Fruit fly (Drosophila melanogaster) whole organism, embryonic: ENCODE measurements around the gene Dus1.

Experiments used
- Atf-2 ChIP-seq: fragments of 200-800 bp; sonication (Bioruptor generic); optimal IDR thresholded peaks from 2 replicates; lab custom pipeline; 2016; ENCODE audit warnings: missing biosample characterization, missing genetic modification characterization
- CG1024 ChIP-seq: fragments of 200-800 bp; sonication (Bioruptor generic); IDR thresholded peaks from 2 replicates; pipeline ENCODE4 v1.3.6; 2022; ENCODE audit warnings: missing biosample characterization, missing genetic modification characterization
- CG11093 ChIP-seq: fragments of 200-800 bp; sonication (Bioruptor generic); IDR thresholded peaks from 3 replicates; pipeline ENCODE4 v1.3.6; 2022; ENCODE audit warnings: missing biosample characterization, missing genetic modification characterization
- CG11504 ChIP-seq: fragments of 200-800 bp; sonication (Bioruptor generic); optimal IDR thresholded peaks from 3 replicates; lab custom pipeline; 2019; ENCODE audit warnings: missing biosample characterization, mild to moderate bottlenecking, missing genetic modification characterization, moderate library complexity
- CG12744 ChIP-seq: fragments of 200-800 bp; sonication (Bioruptor generic); optimal IDR thresholded peaks from 2 replicates; lab custom pipeline; 2016; ENCODE audit warnings: missing biosample characterization, missing genetic modification characterization
- CG13123 ChIP-seq: fragments of 200-800 bp; sonication (Bioruptor generic); optimal IDR thresholded peaks from 2 replicates; lab custom pipeline; 2016; ENCODE audit warnings: missing biosample characterization, missing genetic modification characterization
- CG14014 ChIP-seq: fragments of 200-800 bp; sonication (Bioruptor generic); IDR thresholded peaks from 2 replicates; pipeline ENCODE4 v1.3.6; 2022; ENCODE audit warnings: missing biosample characterization, missing genetic modification characterization
- CG15269 ChIP-seq: fragments of 200-800 bp; sonication (Bioruptor generic); optimal IDR thresholded peaks from 2 replicates; lab custom pipeline; 2018; ENCODE audit warnings: missing biosample characterization, mild to moderate bottlenecking, missing genetic modification characterization, moderate library complexity
- CG16813 ChIP-seq: fragments of 200-800 bp; sonication (Bioruptor generic); IDR thresholded peaks from 3 replicates; pipeline ENCODE4 v1.3.6; 2022; ENCODE audit warnings: missing biosample characterization, missing genetic modification characterization; ENCODE audit not compliant: partially characterized antibody
- CG1792 ChIP-seq: fragments of 200-800 bp; sonication (Bioruptor generic); optimal IDR thresholded peaks from 2 replicates; lab custom pipeline; 2016; ENCODE audit warnings: missing biosample characterization, missing genetic modification characterization
- CG31365 ChIP-seq: fragments of 200-800 bp; sonication (Bioruptor generic); optimal IDR thresholded peaks from 2 replicates; lab custom pipeline; 2018; ENCODE audit warnings: missing biosample characterization, mild to moderate bottlenecking, missing genetic modification characterization
- CG33557 ChIP-seq: fragments of 200-800 bp; sonication (Bioruptor generic); optimal IDR thresholded peaks from 2 replicates; lab custom pipeline; 2019; ENCODE audit warnings: missing biosample characterization, mild to moderate bottlenecking, missing genetic modification characterization, moderate library complexity
- CG34376 ChIP-seq: fragments of 200-800 bp; sonication (Bioruptor generic); optimal IDR thresholded peaks from 2 replicates; lab custom pipeline; 2018; ENCODE audit warnings: missing biosample characterization, mild to moderate bottlenecking, missing genetic modification characterization
- CG4730 ChIP-seq: fragments of 200-800 bp; sonication (Bioruptor generic); IDR thresholded peaks from 2 replicates; pipeline ENCODE4 v1.3.6; 2022; ENCODE audit warnings: missing biosample characterization, missing genetic modification characterization
- CG6175 ChIP-seq: fragments of 200-800 bp; sonication (Bioruptor generic); IDR thresholded peaks from 3 replicates; pipeline ENCODE4 v1.3.6; 2022; ENCODE audit warnings: missing biosample characterization, missing genetic modification characterization
- CG6689 ChIP-seq: fragments of 200-800 bp; sonication (Bioruptor generic); IDR thresholded peaks from 2 replicates; pipeline ENCODE4 v1.3.6; 2022; ENCODE audit warnings: missing biosample characterization, missing genetic modification characterization
- CG8359 ChIP-seq: fragments of 200-800 bp; sonication (Bioruptor generic); optimal IDR thresholded peaks from 2 replicates; lab custom pipeline; 2017; ENCODE audit warnings: missing biosample characterization, mild to moderate bottlenecking, missing genetic modification characterization, borderline replicate concordance
- CG8924 ChIP-seq: fragments of 200-800 bp; optimal IDR thresholded peaks from 3 replicates; lab custom pipeline; 2019; ENCODE audit warnings: missing biosample characterization, mild to moderate bottlenecking, missing genetic modification characterization, moderate library complexity
- CG9215 ChIP-seq: fragments of 200-800 bp; sonication (Bioruptor generic); IDR thresholded peaks from 2 replicates; pipeline ENCODE4 v1.3.6; 2022; ENCODE audit warnings: missing biosample characterization, missing genetic modification characterization
- Chrac-16 ChIP-seq: fragments of 200-800 bp; sonication (Bioruptor generic); optimal IDR thresholded peaks from 3 replicates; lab custom pipeline; 2016; ENCODE audit warnings: missing biosample characterization, missing genetic modification characterization
- D19A ChIP-seq: fragments of 200-800 bp; optimal IDR thresholded peaks from 3 replicates; lab custom pipeline; 2019; ENCODE audit warnings: missing biosample characterization, mild to moderate bottlenecking, missing genetic modification characterization, moderate library complexity
- Dfd ChIP-seq, 2 experiments: fragments of >200 bp; optimal IDR thresholded peaks; 2 replicates each; lab custom pipeline; 2017; ENCODE audit warnings: missing biosample characterization in 2 of 2, missing genetic modification characterization in 2 of 2
- Eip74EF ChIP-seq, 2 experiments: fragments of 200-800 bp in 1 of 2; fragments of >200 bp in 1 of 2; sonication (Bioruptor generic) in 1 of 2; optimal IDR thresholded peaks; 2 replicates each; lab custom pipeline; 2017 to 2019; ENCODE audit warnings: missing biosample characterization in 2 of 2, missing genetic modification characterization in 2 of 2, mild to moderate bottlenecking in 1 of 2, moderate library complexity in 1 of 2
- HLH4C ChIP-seq: fragments of 200-800 bp; sonication (Bioruptor generic); IDR thresholded peaks from 3 replicates; pipeline ENCODE4 v1.3.6; 2022; ENCODE audit warnings: missing biosample characterization, missing genetic modification characterization; ENCODE audit not compliant: partially characterized antibody
- Hmx ChIP-seq: fragments of 200-800 bp; sonication (Bioruptor generic); optimal IDR thresholded peaks from 2 replicates; lab custom pipeline; 2016; ENCODE audit warnings: missing biosample characterization, missing genetic modification characterization
- Kr ChIP-seq: fragments of 200-800 bp; sonication (Bioruptor generic); optimal IDR thresholded peaks from 2 replicates; lab custom pipeline; 2017; ENCODE audit warnings: missing biosample characterization, mild to moderate bottlenecking, missing genetic modification characterization
- MBD-R2 ChIP-seq: fragments of 200-800 bp; sonication (Bioruptor generic); IDR thresholded peaks from 2 replicates; pipeline ENCODE4 v1.3.6; 2022; ENCODE audit warnings: missing biosample characterization, missing genetic modification characterization
- Mad ChIP-seq: fragments of 200-800 bp; sonication (Bioruptor generic); optimal IDR thresholded peaks from 2 replicates; lab custom pipeline; 2016; ENCODE audit warnings: missing biosample characterization, missing genetic modification characterization
- Oaz ChIP-seq: fragments of 200-800 bp; sonication (Bioruptor generic); IDR thresholded peaks from 2 replicates; pipeline ENCODE4 v1.3.6; 2022; ENCODE audit warnings: missing biosample characterization, missing genetic modification characterization
- Ravus ChIP-seq: fragments of 200-800 bp; sonication (Bioruptor generic); IDR thresholded peaks from 2 replicates; pipeline ENCODE4 v1.3.6; 2022; ENCODE audit warnings: missing biosample characterization, missing genetic modification characterization
- Six4 ChIP-seq: fragments of 200-800 bp; sonication (Bioruptor generic); optimal IDR thresholded peaks from 2 replicates; lab custom pipeline; 2016; ENCODE audit warnings: missing biosample characterization, missing genetic modification characterization
- Stat92E ChIP-seq, 3 experiments: fragments of >200 bp in 2 of 3; fragments of 200-800 bp in 1 of 3; sonication (Bioruptor generic) in 1 of 3; optimal IDR thresholded peaks; 2 replicates each; lab custom pipeline; 2017 to 2019; ENCODE audit warnings: missing biosample characterization in 3 of 3, missing genetic modification characterization in 3 of 3, mild to moderate bottlenecking in 1 of 3, moderate library complexity in 1 of 3
- TFAM ChIP-seq: fragments of 200-800 bp; sonication (Bioruptor generic); optimal IDR thresholded peaks from 2 replicates; lab custom pipeline; 2017; ENCODE audit warnings: missing biosample characterization, missing genetic modification characterization, inconsistent platforms
- YL-1 ChIP-seq: fragments of 200-800 bp; sonication (Bioruptor generic); optimal IDR thresholded peaks from 3 replicates; lab custom pipeline; 2017; ENCODE audit warnings: missing biosample characterization, mild to moderate bottlenecking, missing genetic modification characterization
- abd-A ChIP-seq: fragments of 200-800 bp; sonication (Bioruptor generic); optimal IDR thresholded peaks from 3 replicates; lab custom pipeline; 2019; ENCODE audit warnings: missing biosample characterization, mild to moderate bottlenecking, missing genetic modification characterization, moderate library complexity
- aop ChIP-seq: fragments of 200-800 bp; sonication (Bioruptor generic); IDR thresholded peaks from 2 replicates; pipeline ENCODE4 v1.3.6; 2022; ENCODE audit warnings: missing biosample characterization, missing genetic modification characterization
- ara ChIP-seq: fragments of 200-800 bp; sonication (Bioruptor generic); IDR thresholded peaks from 2 replicates; pipeline ENCODE4 v1.3.6; 2022; ENCODE audit warnings: missing biosample characterization, missing genetic modification characterization
- cwo ChIP-seq: fragments of 200-800 bp; sonication (Bioruptor generic); optimal IDR thresholded peaks from 3 replicates; lab custom pipeline; 2017; ENCODE audit warnings: missing biosample characterization, missing genetic modification characterization, mild to moderate bottlenecking, moderate library complexity, missing genetic modification reagents
- danr ChIP-seq: fragments of 200-800 bp; sonication (Bioruptor generic); IDR thresholded peaks from 2 replicates; pipeline ENCODE4 v1.3.6; 2022; ENCODE audit warnings: missing biosample characterization, missing genetic modification characterization
- esg ChIP-seq: fragments of 200-800 bp; sonication (Bioruptor generic); conservative IDR thresholded peaks from 2 replicates; pipeline ENCODE4 v1.3.6; 2022; ENCODE audit warnings: missing biosample characterization, missing genetic modification characterization
- fd96Cb ChIP-seq: fragments of 200-800 bp; sonication (Bioruptor generic); optimal IDR thresholded peaks from 2 replicates; lab custom pipeline; 2018; ENCODE audit warnings: missing biosample characterization, mild to moderate bottlenecking, missing genetic modification characterization, moderate library complexity
- grn ChIP-seq: fragments of 200-800 bp; sonication (Bioruptor generic); optimal IDR thresholded peaks from 3 replicates; lab custom pipeline; 2017; ENCODE audit warnings: missing biosample characterization, missing genetic modification characterization
- gro ChIP-seq: fragments of 200-800 bp; sonication (Bioruptor generic); optimal IDR thresholded peaks from 2 replicates; lab custom pipeline; 2016; ENCODE audit warnings: missing biosample characterization, missing genetic modification characterization
- hb ChIP-seq: fragments of 200-800 bp; sonication (Bioruptor generic); IDR thresholded peaks from 3 replicates; pipeline ENCODE4 v1.3.6; 2022; ENCODE audit warnings: missing biosample characterization, missing genetic modification characterization; ENCODE audit not compliant: partially characterized antibody
- insv ChIP-seq, 2 experiments: fragments of 200-800 bp; sonication (Bioruptor generic); optimal IDR thresholded peaks; 3 replicates each; lab custom pipeline; 2016 to 2018; ENCODE audit warnings: missing biosample characterization in 2 of 2, missing genetic modification characterization in 2 of 2
- ken ChIP-seq: fragments of 200-800 bp; sonication (Bioruptor generic); IDR thresholded peaks from 3 replicates; pipeline ENCODE4 v1.3.6; 2022; ENCODE audit warnings: missing biosample characterization, missing genetic modification characterization
- phol ChIP-seq: fragments of 200-800 bp; sonication (Bioruptor generic); optimal IDR thresholded peaks from 3 replicates; lab custom pipeline; 2018; ENCODE audit warnings: missing biosample characterization, mild to moderate bottlenecking, missing genetic modification characterization, moderate library complexity
- pnt ChIP-seq: fragments of 200-800 bp; sonication (Bioruptor generic); optimal IDR thresholded peaks from 3 replicates; lab custom pipeline; 2016; ENCODE audit warnings: missing biosample characterization, missing genetic modification characterization
- salm ChIP-seq: fragments of 200-800 bp; sonication (Bioruptor generic); optimal IDR thresholded peaks from 2 replicates; lab custom pipeline; 2018; ENCODE audit warnings: missing biosample characterization, mild to moderate bottlenecking, missing genetic modification characterization
- slp2 ChIP-seq: fragments of 200-800 bp; sonication (Bioruptor generic); optimal IDR thresholded peaks from 2 replicates; lab custom pipeline; 2016; ENCODE audit warnings: missing biosample characterization, missing genetic modification characterization
- tio ChIP-seq: fragments of 200-800 bp; sonication (Bioruptor generic); optimal IDR thresholded peaks from 2 replicates; lab custom pipeline; 2017; ENCODE audit warnings: missing biosample characterization, missing genetic modification characterization, inconsistent platforms

The Dus1 gene

dm6 chr2L:283071-283482 is 11.5 kb upstream of the Dus1 start, which contains the start of gene CG11601 (continued):
- no peak for TF ChIP-seq CG8359 (GFP tag; lab: Kevin White, UChicago)
- TF ChIP-seq aop (GFP tag; lab: Robert Waterston, UW), result no peak
- no peak for TF ChIP-seq Hmx (GFP tag; lab: Kevin White, UChicago)
- TF ChIP-seq tio (GFP tag; lab: Kevin White, UChicago), result no peak
- no peak for TF ChIP-seq grn (GFP tag; lab: Kevin White, UChicago)
- TF ChIP-seq danr (GFP tag; lab: Robert Waterston, UW), result 0 out of 2 replicates have a peak, but pooled peaks have one; percentile 11
- no peak for TF ChIP-seq CG13123
- no peak for TF ChIP-seq CG4730 (GFP tag; lab: Robert Waterston, UW)
- TF ChIP-seq esg, result no peak
- peak; percentile 89 for TF ChIP-seq MBD-R2
- peak; percentile 26 for TF ChIP-seq Mad (GFP tag; lab: Kevin White, UChicago)
- no peak for TF ChIP-seq salm
- TF ChIP-seq CG16813 (GFP tag; lab: Robert Waterston, UW), result no peak
- no peak for TF ChIP-seq CG6175 (GFP tag; lab: Robert Waterston, UW)
- TF ChIP-seq phol (tag; lab: Kevin White, UChicago), result peak; percentile 79
- TF ChIP-seq CG11093 (GFP tag; lab: Robert Waterston, UW), result no peak
- TF ChIP-seq gro (GFP tag; lab: Kevin White, UChicago), result peak; percentile 21
- 0 out of 2 replicates have a peak, but pooled peaks have one; percentile 15 for TF ChIP-seq Oaz
- peak in 1 of 2 experiments; percentile 57 for TF ChIP-seq Eip74EF (GFP tag; optimal IDR thresholded peaks at IDR 0.05; lab: Kevin White, UChicago)
- TF ChIP-seq abd-A (tag; lab: Kevin White, UChicago), result no peak
- peak; percentile 27 for TF ChIP-seq CG31365 (tag; lab: Kevin White, UChicago)
- TF ChIP-seq CG33557, result no peak
- TF ChIP-seq YL-1 (GFP tag; lab: Kevin White, UChicago), result peak; percentile 22
- no peak for TF ChIP-seq slp2
- no peak for TF ChIP-seq Six4 (GFP tag; lab: Kevin White, UChicago)
- no peak for TF ChIP-seq CG15269 (tag; lab: Kevin White, UChicago)
- TF ChIP-seq CG11504 (tag; lab: Kevin White, UChicago), result peak; percentile 29
- TF ChIP-seq D19A (tag; lab: Kevin White, UChicago), result no peak
- no peak for TF ChIP-seq Ravus
- peak; percentile 51; the same call in 2 of the 3 replicates for TF ChIP-seq HLH4C (GFP tag; lab: Robert Waterston, UW)
- no peak for TF ChIP-seq CG1024
- no peak for TF ChIP-seq Stat92E (GFP tag; optimal IDR thresholded peaks at IDR 0.05; lab: Kevin White, UChicago)
- 0 out of 2 replicates have a peak, but pooled peaks have one; percentile 5 for TF ChIP-seq ara (GFP tag; lab: Robert Waterston, UW)
- no peak for TF ChIP-seq fd96Cb (tag; lab: Kevin White, UChicago)
- peak; percentile 70 for TF ChIP-seq CG1792 (GFP tag; lab: Kevin White, UChicago)
- TF ChIP-seq CG14014, result no peak
- no peak for TF ChIP-seq Kr (GFP tag; lab: Kevin White, UChicago)
- no peak for TF ChIP-seq Dfd (GFP tag; optimal IDR thresholded peaks at IDR 0.05; lab: Kevin White, UChicago)
- no peak for TF ChIP-seq Atf-2 (GFP tag; lab: Kevin White, UChicago)
- no peak for TF ChIP-seq CG12744 (GFP tag; lab: Kevin White, UChicago)
- no peak for TF ChIP-seq CG9215 (GFP tag; lab: Robert Waterston, UW)
- no peak for TF ChIP-seq TFAM (GFP tag; lab: Kevin White, UChicago)
- TF ChIP-seq hb (GFP tag; lab: Robert Waterston, UW), result no peak
- TF ChIP-seq cwo (GFP tag; lab: Kevin White, UChicago), result no peak
- TF ChIP-seq Chrac-16 (GFP tag; lab: Kevin White, UChicago), result peak; percentile 4
- peak; percentile 63; the same call in 2 of the 3 replicates for TF ChIP-seq ken (GFP tag; lab: Robert Waterston, UW)
- TF ChIP-seq CG8924 (tag; lab: Kevin White, UChicago), result peak; percentile 13
- TF ChIP-seq pnt, result peak; percentile 0
- TF ChIP-seq CG6689 (GFP tag; lab: Robert Waterston, UW), result peak; percentile 40
- TF ChIP-seq CG34376 (GFP tag; lab: Kevin White, UChicago), result no peak
- TF ChIP-seq insv (GFP tag; optimal IDR thresholded peaks at IDR 0.05; lab: Kevin White, UChicago), result no peak
